Fruit fly (Drosophila melanogaster) whole organism, embryonic: ENCODE data around the gene CG34435.

Source experiments
- CG10147 ChIP-seq: fragments of 200-800 bp; sonication (Bioruptor generic); optimal IDR thresholded peaks from 2 replicates; lab custom pipeline; 2019; ENCODE audit warnings: missing biosample characterization, mild to moderate bottlenecking, missing genetic modification characterization, moderate library complexity
- CG10366 ChIP-seq: fragments of 200-800 bp; sonication (Bioruptor generic); IDR thresholded peaks from 2 replicates; pipeline ENCODE4 v1.3.6; 2022; ENCODE audit warnings: missing biosample characterization, missing genetic modification characterization
- CG11247 ChIP-seq: fragments of 200-800 bp; sonication (Bioruptor generic); IDR thresholded peaks from 2 replicates; pipeline ENCODE4 v1.3.6; 2022; ENCODE audit warnings: missing biosample characterization, missing genetic modification characterization
- CG11560 ChIP-seq: fragments of 200-800 bp; sonication (Bioruptor generic); IDR thresholded peaks from 3 replicates; pipeline ENCODE4 v1.3.6; 2022; ENCODE audit warnings: missing biosample characterization, missing genetic modification characterization
- CG12155 ChIP-seq: fragments of 200-800 bp; sonication (Bioruptor generic); optimal IDR thresholded peaks from 3 replicates; lab custom pipeline; 2016; ENCODE audit warnings: missing biosample characterization, missing genetic modification characterization
- CG13624 ChIP-seq: fragments of 200-800 bp; sonication (Bioruptor generic); optimal IDR thresholded peaks from 2 replicates; lab custom pipeline; 2016; ENCODE audit warnings: missing biosample characterization, missing genetic modification characterization
- CG15479 ChIP-seq: fragments of 200-800 bp; sonication (Bioruptor generic); optimal IDR thresholded peaks from 3 replicates; lab custom pipeline; 2019; ENCODE audit warnings: missing biosample characterization, mild to moderate bottlenecking, missing genetic modification characterization, moderate library complexity
- CG16863 ChIP-seq: fragments of 200-800 bp; sonication (Bioruptor generic); optimal IDR thresholded peaks from 3 replicates; lab custom pipeline; 2016; ENCODE audit warnings: missing biosample characterization, missing genetic modification characterization
- CG17328 ChIP-seq: fragments of 200-800 bp; sonication (Bioruptor generic); IDR thresholded peaks from 2 replicates; pipeline ENCODE4 v1.3.6; 2022; ENCODE audit warnings: missing biosample characterization, missing genetic modification characterization
- CG1792 ChIP-seq: fragments of 200-800 bp; sonication (Bioruptor generic); optimal IDR thresholded peaks from 2 replicates; lab custom pipeline; 2016; ENCODE audit warnings: missing biosample characterization, missing genetic modification characterization
- CG33213 ChIP-seq: fragments of 200-800 bp; sonication (Bioruptor generic); optimal IDR thresholded peaks from 3 replicates; lab custom pipeline; 2016; ENCODE audit warnings: missing biosample characterization, missing genetic modification characterization
- CG3407 ChIP-seq: fragments of 200-800 bp; sonication (Bioruptor generic); optimal IDR thresholded peaks from 2 replicates; lab custom pipeline; 2018; ENCODE audit warnings: missing biosample characterization, mild to moderate bottlenecking, missing genetic modification characterization
- CG3995 ChIP-seq: fragments of 200-800 bp; sonication (Bioruptor generic); optimal IDR thresholded peaks from 3 replicates; lab custom pipeline; 2016; ENCODE audit warnings: missing biosample characterization, missing genetic modification characterization
- CG43689 ChIP-seq: fragments of 200-800 bp; sonication (Bioruptor generic); IDR thresholded peaks from 2 replicates; pipeline ENCODE4 v1.3.6; 2022; ENCODE audit warnings: missing biosample characterization, missing genetic modification characterization
- CG6654 ChIP-seq: fragments of 200-800 bp; sonication (Bioruptor generic); optimal IDR thresholded peaks from 2 replicates; lab custom pipeline; 2017; ENCODE audit warnings: missing biosample characterization, mild to moderate bottlenecking, missing genetic modification characterization
- CG7745 ChIP-seq: fragments of 200-800 bp; sonication (Bioruptor generic); optimal IDR thresholded peaks from 2 replicates; lab custom pipeline; 2018; ENCODE audit warnings: missing biosample characterization, mild to moderate bottlenecking, missing genetic modification characterization, moderate library complexity
- CG8089 ChIP-seq: fragments of 200-800 bp; sonication (Bioruptor generic); optimal IDR thresholded peaks from 3 replicates; lab custom pipeline; 2016; ENCODE audit warnings: missing biosample characterization, missing genetic modification characterization
- CG8924 ChIP-seq: fragments of 200-800 bp; optimal IDR thresholded peaks from 3 replicates; lab custom pipeline; 2019; ENCODE audit warnings: missing biosample characterization, mild to moderate bottlenecking, missing genetic modification characterization, moderate library complexity
- CG9437 ChIP-seq: fragments of 200-800 bp; sonication (Bioruptor generic); optimal IDR thresholded peaks from 2 replicates; lab custom pipeline; 2018; ENCODE audit warnings: missing biosample characterization, mild to moderate bottlenecking, missing genetic modification characterization
- CG9727 ChIP-seq: fragments of 200-800 bp; sonication (Bioruptor generic); optimal IDR thresholded peaks from 3 replicates; lab custom pipeline; 2017; ENCODE audit warnings: missing biosample characterization, mild to moderate bottlenecking, missing genetic modification characterization
- CG9876 ChIP-seq: fragments of 200-800 bp; sonication (Bioruptor generic); optimal IDR thresholded peaks from 2 replicates; lab custom pipeline; 2016; ENCODE audit warnings: missing biosample characterization, missing genetic modification characterization
- Dbx ChIP-seq: fragments of 200-800 bp; sonication (Bioruptor generic); IDR thresholded peaks from 3 replicates; pipeline ENCODE4 v1.3.6; 2022; ENCODE audit warnings: missing biosample characterization, missing genetic modification characterization
- Deaf1 ChIP-seq: fragments of 200-800 bp; optimal IDR thresholded peaks from 3 replicates; lab custom pipeline; 2019; ENCODE audit warnings: missing biosample characterization, mild to moderate bottlenecking, missing genetic modification characterization, moderate library complexity
- Gug ChIP-seq: fragments of 200-800 bp; sonication (Bioruptor generic); IDR thresholded peaks from 4 replicates; pipeline ENCODE4 v1.3.6; 2022; ENCODE audit warnings: missing biosample characterization, missing genetic modification characterization
- HHEX ChIP-seq: fragments of 200-800 bp; sonication (Bioruptor generic); optimal IDR thresholded peaks from 3 replicates; lab custom pipeline; 2017; ENCODE audit warnings: missing biosample characterization, mild to moderate bottlenecking, missing genetic modification characterization, missing genetic modification reagents
- Med ChIP-seq: fragments of 200-800 bp; sonication (Bioruptor generic); peaks from one replicate; lab custom pipeline; 2016; ENCODE audit warnings: missing biosample characterization, missing genetic modification characterization, mild to moderate bottlenecking, inconsistent platforms, moderate library complexity
- NK7.1 ChIP-seq: fragments of 200-800 bp; sonication (Bioruptor generic); optimal IDR thresholded peaks from 3 replicates; lab custom pipeline; 2016; ENCODE audit warnings: missing biosample characterization, missing genetic modification characterization
- Oli ChIP-seq: fragments of 200-800 bp; sonication (Bioruptor generic); optimal IDR thresholded peaks from 2 replicates; lab custom pipeline; 2018; ENCODE audit warnings: missing biosample characterization, mild to moderate bottlenecking, missing genetic modification characterization, moderate library complexity
- Optix ChIP-seq: fragments of 200-800 bp; sonication (Bioruptor generic); IDR thresholded peaks from 3 replicates; pipeline ENCODE4 v1.3.6; 2022; ENCODE audit warnings: missing biosample characterization, missing genetic modification characterization
- Poxn ChIP-seq: fragments of 200-800 bp; sonication (Bioruptor generic); IDR thresholded peaks from 2 replicates; pipeline ENCODE4 v1.3.6; 2022; ENCODE audit warnings: missing biosample characterization, missing genetic modification characterization
- Ptx1 ChIP-seq: fragments of 200-800 bp; sonication (Bioruptor generic); IDR thresholded peaks from 2 replicates; pipeline ENCODE4 v1.3.6; 2022; ENCODE audit warnings: missing biosample characterization, missing genetic modification characterization
- Sox102F ChIP-seq: fragments of 200-800 bp; sonication (Bioruptor generic); optimal IDR thresholded peaks from 2 replicates; lab custom pipeline; 2018; ENCODE audit warnings: missing biosample characterization, mild to moderate bottlenecking, missing genetic modification characterization, moderate library complexity
- Trl ChIP-seq, 3 experiments: fragments of >200 bp in 2 of 3; fragments of 200-800 bp in 1 of 3; sonication (Bioruptor generic) in 1 of 3; optimal IDR thresholded peaks; 2 replicates in 1 of 3; 3 replicates in 2 of 3; lab custom pipeline; 2016 to 2017; ENCODE audit warnings: missing biosample characterization in 1 of 3, missing genetic modification characterization in 1 of 3
- Xrp1 ChIP-seq: fragments of 200-800 bp; sonication (Bioruptor generic); IDR thresholded peaks from 2 replicates; pipeline ENCODE4 v1.3.6; 2022; ENCODE audit warnings: missing biosample characterization, missing genetic modification characterization
- chn ChIP-seq: fragments of 200-800 bp; sonication (Bioruptor generic); optimal IDR thresholded peaks from 2 replicates; lab custom pipeline; 2016; ENCODE audit warnings: missing biosample characterization, missing genetic modification characterization
- crol ChIP-seq: fragments of 200-800 bp; sonication (Bioruptor generic); IDR thresholded peaks from 2 replicates; pipeline ENCODE4 v1.3.6; 2022; ENCODE audit warnings: missing biosample characterization, missing genetic modification characterization
- dimm ChIP-seq: fragments of 200-800 bp; sonication (Bioruptor generic); IDR thresholded peaks from 2 replicates; pipeline ENCODE4 v1.3.6; 2022; ENCODE audit warnings: missing biosample characterization, missing genetic modification characterization
- dm ChIP-seq: fragments of 200-800 bp; sonication (Bioruptor generic); optimal IDR thresholded peaks from 3 replicates; lab custom pipeline; 2016; ENCODE audit warnings: missing biosample characterization, missing genetic modification characterization
- eve ChIP-seq, 2 experiments: fragments of >200 bp; optimal IDR thresholded peaks; 2 replicates each; lab custom pipeline; 2017; ENCODE audit warnings: missing biosample characterization in 2 of 2, missing genetic modification characterization in 2 of 2
- gro ChIP-seq: fragments of 200-800 bp; sonication (Bioruptor generic); optimal IDR thresholded peaks from 2 replicates; lab custom pipeline; 2016; ENCODE audit warnings: missing biosample characterization, missing genetic modification characterization
- hkb ChIP-seq, 2 experiments: fragments of 200-800 bp in 1 of 2; fragments of >200 bp in 1 of 2; sonication (Bioruptor generic) in 1 of 2; IDR thresholded peaks in 1 of 2; optimal IDR thresholded peaks in 1 of 2; 2 replicates each; pipeline versions ENCODE4 v1.3.6 to Lab custom; 2017 to 2022; ENCODE audit warnings: missing biosample characterization in 1 of 2, missing genetic modification characterization in 1 of 2
- jumu ChIP-seq: fragments of 200-800 bp; sonication (Bioruptor generic); optimal IDR thresholded peaks from 3 replicates; lab custom pipeline; 2016; ENCODE audit warnings: missing biosample characterization, missing genetic modification characterization
- kni ChIP-seq: fragments of 200-800 bp; sonication (Bioruptor generic); optimal IDR thresholded peaks from 3 replicates; lab custom pipeline; 2017; ENCODE audit warnings: mild to moderate bottlenecking, missing biosample characterization, missing genetic modification reagents, missing genetic modification characterization
- lov ChIP-seq, 2 experiments: fragments of 200-800 bp in 1 of 2; fragments of >200 bp in 1 of 2; sonication (Bioruptor generic) in 1 of 2; IDR thresholded peaks in 1 of 2; optimal IDR thresholded peaks in 1 of 2; 2 replicates in 1 of 2; 3 replicates in 1 of 2; pipeline versions ENCODE4 v1.3.6 to Lab custom; 2017 to 2022; ENCODE audit warnings: missing biosample characterization in 1 of 2, missing genetic modification characterization in 1 of 2
- nmo ChIP-seq: fragments of 200-800 bp; sonication (Bioruptor generic); optimal IDR thresholded peaks from 2 replicates; lab custom pipeline; 2018; ENCODE audit warnings: missing biosample characterization, mild to moderate bottlenecking, missing genetic modification characterization, moderate library complexity
- otp ChIP-seq: fragments of 200-800 bp; sonication (Bioruptor generic); IDR thresholded peaks from 3 replicates; pipeline ENCODE4, ENCODE4 v1.3.6; 2022; ENCODE audit warnings: missing biosample characterization, missing genetic modification characterization
- pros ChIP-seq: fragments of 200-800 bp; sonication (Bioruptor generic); optimal IDR thresholded peaks from 3 replicates; lab custom pipeline; 2019; ENCODE audit warnings: missing biosample characterization, mild to moderate bottlenecking, missing genetic modification characterization, moderate library complexity
- stc ChIP-seq: fragments of 200-800 bp; sonication (Bioruptor generic); IDR thresholded peaks from 2 replicates; pipeline ENCODE4 v1.3.6; 2022; ENCODE audit warnings: missing biosample characterization, missing genetic modification characterization
- tio ChIP-seq: fragments of 200-800 bp; sonication (Bioruptor generic); optimal IDR thresholded peaks from 2 replicates; lab custom pipeline; 2017; ENCODE audit warnings: missing biosample characterization, missing genetic modification characterization, inconsistent platforms
- trem ChIP-seq: fragments of 200-800 bp; optimal IDR thresholded peaks from 3 replicates; lab custom pipeline; 2019; ENCODE audit warnings: missing biosample characterization, mild to moderate bottlenecking, missing genetic modification characterization, moderate library complexity

The CG34435 gene

dm6 chrX:5639083-5639482 is 24.8 kb upstream of the CG34435 start (continued):
- TF ChIP-seq CG3995 = no peak
- 0 out of 2 replicates have a peak, but pooled peaks have one; percentile 15 for TF ChIP-seq stc (GFP tag; lab: Robert Waterston, UW)
- peak; percentile 25 for TF ChIP-seq nmo (GFP tag; lab: Kevin White, UChicago)
- TF ChIP-seq Dbx (GFP tag; lab: Robert Waterston, UW) = no peak
- TF ChIP-seq CG11247 = no peak
- TF ChIP-seq eve (GFP tag; optimal IDR thresholded peaks at IDR 0.05; lab: Kevin White, UChicago) = no peak
- peak; percentile 17 for TF ChIP-seq trem
- peak; percentile 28 for TF ChIP-seq HHEX (GFP tag; lab: Kevin White, UChicago)
- TF ChIP-seq CG16863 (GFP tag; lab: Kevin White, UChicago) = no peak
- TF ChIP-seq Ptx1 (GFP tag; lab: Robert Waterston, UW) = peak; percentile 35
- peak; percentile 53 for TF ChIP-seq Sox102F (GFP tag; lab: Kevin White, UChicago)
- TF ChIP-seq CG6654 (GFP tag; lab: Kevin White, UChicago) = peak; percentile 29
- peak; percentile 26 for TF ChIP-seq CG13624
- TF ChIP-seq tio (GFP tag; lab: Kevin White, UChicago) = peak; percentile 14
- peak; percentile 33 for TF ChIP-seq chn
- no peak; the same call in 2 of the 3 replicates for TF ChIP-seq CG11560
- peak; percentile 72 for TF ChIP-seq Xrp1 (GFP tag; lab: Robert Waterston, UW)
- no peak for TF ChIP-seq CG8089
- no peak for TF ChIP-seq CG10147 (GFP tag; lab: Kevin White, UChicago)
- peak; percentile 9 for TF ChIP-seq CG33213 (GFP tag; lab: Kevin White, UChicago)
- TF ChIP-seq CG43689 (GFP tag; lab: Robert Waterston, UW) = no peak
- peak; percentile 36; the same call in 1 of the 3 replicates for TF ChIP-seq Optix (GFP tag; lab: Robert Waterston, UW)
- no peak for TF ChIP-seq CG9876
- TF ChIP-seq CG15479 = no peak
- TF ChIP-seq crol (GFP tag; lab: Robert Waterston, UW) = no peak
- peak; percentile 52 for TF ChIP-seq CG10366 (GFP tag; lab: Robert Waterston, UW)
- TF ChIP-seq CG12155 (GFP tag; lab: Kevin White, UChicago) = no peak
- TF ChIP-seq CG9727 (GFP tag; lab: Kevin White, UChicago) = peak; percentile 29
- TF ChIP-seq gro (GFP tag; lab: Kevin White, UChicago) = no peak
- TF ChIP-seq Deaf1 (tag; lab: Kevin White, UChicago) = no peak
- TF ChIP-seq lov (optimal IDR thresholded peaks at IDR 0.05; lab: Kevin White, UChicago) = no peak
- TF ChIP-seq lov (GFP tag; IDR thresholded peaks at IDR 0.05; lab: Robert Waterston, UW) = peak; percentile 70; the same call in 1 of the 3 replicates
- TF ChIP-seq hkb (optimal IDR thresholded peaks at IDR 0.05; lab: Kevin White, UChicago) = no peak
- TF ChIP-seq hkb (GFP tag; IDR thresholded peaks at IDR 0.05; lab: Robert Waterston, UW) = peak; percentile 61
- TF ChIP-seq CG3407 (GFP tag; lab: Kevin White, UChicago) = peak; percentile 7
- TF ChIP-seq NK7.1 = no peak
- TF ChIP-seq Oli (tag; lab: Kevin White, UChicago) = peak; percentile 50
- peak; percentile 17 for TF ChIP-seq pros (GFP tag; lab: Kevin White, UChicago)
- peak; percentile 60; the same call in 2 of the 3 replicates for TF ChIP-seq otp (GFP tag; lab: Robert Waterston, UW)
- TF ChIP-seq jumu (GFP tag; lab: Kevin White, UChicago) = peak; percentile 24
- TF ChIP-seq Gug (GFP tag; lab: Robert Waterston, UW) = peak; percentile 36; the same call in 1 of the 4 replicates
- no peak for TF ChIP-seq CG8924
- no peak for TF ChIP-seq kni
- no peak for TF ChIP-seq Trl (optimal IDR thresholded peaks at IDR 0.05; lab: Kevin White, UChicago)
- peak; percentile 23 for TF ChIP-seq Trl (GFP tag; optimal IDR thresholded peaks at IDR 0.05; lab: Kevin White, UChicago)
- TF ChIP-seq CG1792 (GFP tag; lab: Kevin White, UChicago) = no peak
- peak; percentile 70 for TF ChIP-seq CG17328
- TF ChIP-seq dm (GFP tag; lab: Kevin White, UChicago) = no peak
- TF ChIP-seq dimm (GFP tag; lab: Robert Waterston, UW) = no peak
- 0 out of 2 replicates have a peak, but pooled peaks have one; percentile 7 for TF ChIP-seq Poxn (GFP tag; lab: Robert Waterston, UW)
- TF ChIP-seq CG7745 (tag; lab: Kevin White, UChicago) = no peak
- peak; percentile 82 for TF ChIP-seq Med
- no peak for TF ChIP-seq CG9437
